Fruit fly (Drosophila melanogaster): Measurements from ENCODE around the gene CG17129.

CG17129 gene

dm6 chr3L:725527-726191, 45.5 kb upstream of the CG17129 start (continued):
- TF ChIP-seq pb (GFP tag; optimal IDR thresholded peaks at IDR 0.05) = peak; percentile 50
- TF ChIP-seq CG11560 (tag; IDR thresholded peaks at IDR 0.05) = no peak
- no peak for TF ChIP-seq Taf1 (GFP tag; IDR thresholded peaks at IDR 0.05)
- TF ChIP-seq gt (GFP tag; IDR thresholded peaks at IDR 0.05) = peak; percentile 65; the same call in 1 of the 2 replicates
- peak; percentile 50 for TF ChIP-seq CG18619 (GFP tag; optimal IDR thresholded peaks at IDR 0.05)
- peak; percentile 87 for TF ChIP-seq gcm (GFP tag; optimal IDR thresholded peaks at IDR 0.05)
- TF ChIP-seq CG13287 (GFP tag; IDR thresholded peaks at IDR 0.05; ENCODE audit: partially characterized antibody) = no peak
- peak; percentile 63; the same call in 1 of the 2 replicates for TF ChIP-seq danr (GFP tag; IDR thresholded peaks at IDR 0.05)
- peak; percentile 78 for TF ChIP-seq CG10654 (GFP tag; optimal IDR thresholded peaks at IDR 0.05)
- peak; percentile 26 for TF ChIP-seq CG11723 (GFP tag; optimal IDR thresholded peaks at IDR 0.05)
- TF ChIP-seq Camta (GFP tag; optimal IDR thresholded peaks at IDR 0.05) = peak; percentile 78
- TF ChIP-seq vvl (GFP tag; IDR thresholded peaks at IDR 0.05) = peak; percentile 85
- TF ChIP-seq CG30020 (tag; optimal IDR thresholded peaks at IDR 0.05) = peak; percentile 31
- no peak for TF ChIP-seq ato (GFP tag; IDR thresholded peaks at IDR 0.05; ENCODE audit: partially characterized antibody)
- peak; percentile 89 for TF ChIP-seq Spps (tag; optimal IDR thresholded peaks at IDR 0.05)
- no peak for TF ChIP-seq pzg (GFP tag; optimal IDR thresholded peaks at IDR 0.05)
- TF ChIP-seq yki (optimal IDR thresholded peaks at IDR 0.05) = no peak
- no peak for TF ChIP-seq Tbp (GFP tag; optimal IDR thresholded peaks at IDR 0.05)
- TF ChIP-seq Drgx (GFP tag; IDR thresholded peaks at IDR 0.05) = 0 out of 2 replicates have a peak, but pooled peaks have one; percentile 8
- TF ChIP-seq CG17802 (tag; optimal IDR thresholded peaks at IDR 0.05) = peak; percentile 68
- TF ChIP-seq gro (GFP tag; optimal IDR thresholded peaks at IDR 0.05) = no peak
- peak; percentile 45 for TF ChIP-seq disco-r (GFP tag; optimal IDR thresholded peaks at IDR 0.05)
- TF ChIP-seq kay (GFP tag; optimal IDR thresholded peaks at IDR 0.05) = peak; percentile 8
- no peak for TF ChIP-seq ftz-f1 (GFP tag; optimal IDR thresholded peaks at IDR 0.05)
- no peak for TF ChIP-seq CG12769 (tag; optimal IDR thresholded peaks at IDR 0.05)
- TF ChIP-seq lmd (GFP tag; IDR thresholded peaks at IDR 0.05) = peak; percentile 34; the same call in 1 of the 2 replicates
- TF ChIP-seq CG11696 (GFP tag; IDR thresholded peaks at IDR 0.05) = peak; percentile 56; the same call in 1 of the 2 replicates
- no peak for TF ChIP-seq lab (GFP tag; optimal IDR thresholded peaks at IDR 0.05)
- TF ChIP-seq CG12236 (GFP tag; optimal IDR thresholded peaks at IDR 0.05) = peak; percentile 77
- TF ChIP-seq Mes4 (GFP tag; optimal IDR thresholded peaks at IDR 0.05) = peak; percentile 90
- no peak for TF ChIP-seq Lpt (GFP tag; optimal IDR thresholded peaks at IDR 0.05)
- TF ChIP-seq B-H2 (GFP tag; optimal IDR thresholded peaks at IDR 0.05) = no peak
- TF ChIP-seq CG2129 (GFP tag; IDR thresholded peaks at IDR 0.05; ENCODE audit: partially characterized antibody) = no peak
- peak; percentile 24 for TF ChIP-seq Sry-β (GFP tag; optimal IDR thresholded peaks at IDR 0.05)
- TF ChIP-seq CG6272 (GFP tag; IDR thresholded peaks at IDR 0.05) = peak; percentile 69
- TF ChIP-seq wek (GFP tag; optimal IDR thresholded peaks at IDR 0.05) = no peak
- no peak for TF ChIP-seq Hand (GFP tag; optimal IDR thresholded peaks at IDR 0.05)
- TF ChIP-seq MTF-1 (GFP tag; optimal IDR thresholded peaks at IDR 0.05; ENCODE audit: borderline replicate concordance) = peak; percentile 48
- no peak for TF ChIP-seq vnd (GFP tag; IDR thresholded peaks at IDR 0.05; ENCODE audit: partially characterized antibody)
- peak; percentile 61; the same call in 2 of the 3 replicates for TF ChIP-seq z (GFP tag; IDR thresholded peaks at IDR 0.05)
- peak; percentile 48 for TF ChIP-seq CG4282 (GFP tag; optimal IDR thresholded peaks at IDR 0.05)
- peak; percentile 52 for TF ChIP-seq ems (GFP tag; optimal IDR thresholded peaks at IDR 0.05)
- peak; percentile 87 for TF ChIP-seq NC2β (GFP tag; optimal IDR thresholded peaks at IDR 0.05)
- no peak for TF ChIP-seq CG4328 (GFP tag; optimal IDR thresholded peaks at IDR 0.05)
- TF ChIP-seq BtbVII (GFP tag; optimal IDR thresholded peaks at IDR 0.05) = no peak
- TF ChIP-seq cwo (GFP tag; optimal IDR thresholded peaks at IDR 0.05) = no peak
- peak; percentile 80 for TF ChIP-seq Six4 (GFP tag; optimal IDR thresholded peaks at IDR 0.05)
- peak; percentile 93 for TF ChIP-seq CG17829 (tag; optimal IDR thresholded peaks at IDR 0.05)
- TF ChIP-seq dmrt11E (tag; optimal IDR thresholded peaks at IDR 0.05) = peak; percentile 98
- TF ChIP-seq Atf3 (GFP tag; optimal IDR thresholded peaks at IDR 0.05) = peak; percentile 86
